Worm (Caenorhabditis elegans): ENCODE measurements around the gene F49C12.12.

- TF ChIP-seq drap-1 (GFP tag; optimal IDR thresholded peaks at IDR 0.05) (no peak), sem-2 (GFP tag; optimal IDR thresholded peaks at IDR 0.05) (no peak), bed-3 (GFP tag; optimal IDR thresholded peaks at IDR 0.05) (no peak), lsy-2 (tag; optimal IDR thresholded peaks at IDR 0.05) (no peak), unc-39 (tag; optimal IDR thresholded peaks at IDR 0.05) (no peak), elt-3 (tag; optimal IDR thresholded peaks at IDR 0.05) (no peak), mep-1 (tag; optimal IDR thresholded peaks at IDR 0.05) (no peak), ceh-43 (GFP tag; optimal IDR thresholded peaks at IDR 0.05) (no peak), mab-5 (tag; optimal IDR thresholded peaks at IDR 0.05) (no peak), ces-1 (GFP tag; optimal IDR thresholded peaks at IDR 0.05) (no peak), elt-1 (tag; optimal IDR thresholded peaks at IDR 0.05; ENCODE audit: borderline replicate concordance, insufficient read depth) (no peak), lin-13 (tag; optimal IDR thresholded peaks at IDR 0.05) (no peak), nhr-12 (tag; optimal IDR thresholded peaks at IDR 0.05) (no peak), nhr-237 (tag; optimal IDR thresholded peaks at IDR 0.05) (no peak)
These were observed 1.8 kb downstream of the F49C12.12 start, which contains the start of the genes F49C12.11 and nemt-1 for ce11 chrIV:9319080-9319479.
